Fruit fly (Drosophila melanogaster) whole organism, embryonic: Measurements from ENCODE around the gene CG32369.
A peak's percentile ranks its signal among the peaks of the same experiment; 100 is the strongest.

Source experiments
- ATbp ChIP-seq: fragments of 200-800 bp; sonication (Bioruptor generic); optimal IDR thresholded peaks from 2 replicates; lab custom pipeline; 2017; ENCODE audit warnings: missing biosample characterization, mild to moderate bottlenecking, missing genetic modification characterization, missing genetic modification reagents
- Ada2b ChIP-seq: fragments of 200-800 bp; sonication (Bioruptor generic); IDR thresholded peaks from 2 replicates; pipeline ENCODE4 v1.3.6; 2022; ENCODE audit warnings: missing biosample characterization, missing genetic modification characterization
- B-H2 ChIP-seq: fragments of 200-800 bp; sonication (Bioruptor generic); optimal IDR thresholded peaks from 2 replicates; lab custom pipeline; 2018; ENCODE audit warnings: missing biosample characterization, mild to moderate bottlenecking, missing genetic modification characterization
- Bdp1 ChIP-seq: fragments of 200-800 bp; sonication (Bioruptor generic); optimal IDR thresholded peaks from 3 replicates; lab custom pipeline; 2016; ENCODE audit warnings: missing biosample characterization, missing genetic modification characterization
- Blimp-1 ChIP-seq: fragments of 200-800 bp; sonication (Bioruptor generic); optimal IDR thresholded peaks from 3 replicates; lab custom pipeline; 2018; ENCODE audit warnings: missing biosample characterization, missing genetic modification characterization, mild to moderate bottlenecking, moderate library complexity, missing genetic modification reagents
- CG10959 ChIP-seq: fragments of 200-800 bp; sonication (Bioruptor generic); IDR thresholded peaks from 2 replicates; pipeline ENCODE4 v1.3.6; 2022; ENCODE audit warnings: missing biosample characterization, missing genetic modification characterization
- CG12236 ChIP-seq: fragments of 200-800 bp; sonication (Bioruptor generic); optimal IDR thresholded peaks from 2 replicates; lab custom pipeline; 2016; ENCODE audit warnings: missing biosample characterization, missing genetic modification characterization
- CG14667 ChIP-seq: fragments of 200-800 bp; sonication (Bioruptor generic); IDR thresholded peaks from 2 replicates; pipeline ENCODE4 v1.3.6; 2022; ENCODE audit warnings: missing biosample characterization, missing genetic modification characterization
- CG15269 ChIP-seq: fragments of 200-800 bp; sonication (Bioruptor generic); optimal IDR thresholded peaks from 2 replicates; lab custom pipeline; 2018; ENCODE audit warnings: missing biosample characterization, mild to moderate bottlenecking, missing genetic modification characterization, moderate library complexity
- CG15514 ChIP-seq: fragments of 200-800 bp; sonication (Bioruptor generic); optimal IDR thresholded peaks from 3 replicates; lab custom pipeline; 2017; ENCODE audit warnings: missing biosample characterization, missing genetic modification characterization, mild to moderate bottlenecking, moderate library complexity, missing genetic modification reagents
- CG17612 ChIP-seq: fragments of 200-800 bp; sonication (Bioruptor generic); IDR thresholded peaks from 2 replicates; pipeline ENCODE4 v1.3.6; 2022; ENCODE audit warnings: missing biosample characterization, missing genetic modification characterization
- CG17912 ChIP-seq: fragments of 200-800 bp; sonication (Bioruptor generic); optimal IDR thresholded peaks from 2 replicates; lab custom pipeline; 2018; ENCODE audit warnings: missing biosample characterization, mild to moderate bottlenecking, missing genetic modification characterization
- CG1832 ChIP-seq: fragments of 200-800 bp; sonication (Bioruptor generic); optimal IDR thresholded peaks from 2 replicates; lab custom pipeline; 2017; ENCODE audit warnings: missing biosample characterization, mild to moderate bottlenecking, missing genetic modification characterization, inconsistent platforms
- CG2889 ChIP-seq: fragments of 200-800 bp; sonication (Bioruptor generic); IDR thresholded peaks from 3 replicates; pipeline ENCODE4 v1.3.6; 2022; ENCODE audit warnings: missing biosample characterization, missing genetic modification characterization
- CG30020 ChIP-seq: fragments of 200-800 bp; optimal IDR thresholded peaks from 2 replicates; lab custom pipeline; 2019; ENCODE audit warnings: missing biosample characterization, mild to moderate bottlenecking, missing genetic modification characterization, moderate library complexity
- CG30431 ChIP-seq: fragments of 200-800 bp; sonication (Bioruptor generic); optimal IDR thresholded peaks from 2 replicates; lab custom pipeline; 2017; ENCODE audit warnings: missing biosample characterization, missing genetic modification characterization
- CG4854 ChIP-seq: fragments of 200-800 bp; sonication (Bioruptor generic); optimal IDR thresholded peaks from 2 replicates; lab custom pipeline; 2016; ENCODE audit warnings: missing biosample characterization, missing genetic modification characterization, inconsistent platforms
- CG7556 ChIP-seq: fragments of 200-800 bp; sonication (Bioruptor generic); optimal IDR thresholded peaks from 2 replicates; lab custom pipeline; 2017; ENCODE audit warnings: missing biosample characterization, mild to moderate bottlenecking, missing genetic modification characterization
- CG7928 ChIP-seq: fragments of 200-800 bp; sonication (Bioruptor generic); optimal IDR thresholded peaks from 2 replicates; lab custom pipeline; 2017; ENCODE audit warnings: missing biosample characterization, mild to moderate bottlenecking, missing genetic modification characterization
- CG9609 ChIP-seq: fragments of 200-800 bp; sonication (Bioruptor generic); optimal IDR thresholded peaks from 3 replicates; lab custom pipeline; 2016; ENCODE audit warnings: missing biosample characterization, missing genetic modification characterization
- Dek ChIP-seq: fragments of 200-800 bp; sonication (Bioruptor generic); optimal IDR thresholded peaks from 3 replicates; lab custom pipeline; 2019; ENCODE audit warnings: missing biosample characterization, mild to moderate bottlenecking, missing genetic modification characterization, moderate library complexity
- E2f2 ChIP-seq: fragments of 200-800 bp; sonication (Bioruptor generic); IDR thresholded peaks from 2 replicates; pipeline ENCODE4 v1.3.6; 2022; ENCODE audit warnings: missing biosample characterization, missing genetic modification characterization
- HLH3B ChIP-seq: fragments of 200-800 bp; sonication (Bioruptor generic); IDR thresholded peaks from 2 replicates; pipeline ENCODE4 v1.3.6; 2022; ENCODE audit warnings: missing biosample characterization, missing genetic modification characterization
- Hmx ChIP-seq: fragments of 200-800 bp; sonication (Bioruptor generic); optimal IDR thresholded peaks from 2 replicates; lab custom pipeline; 2016; ENCODE audit warnings: missing biosample characterization, missing genetic modification characterization
- Med ChIP-seq: fragments of 200-800 bp; sonication (Bioruptor generic); peaks from one replicate; lab custom pipeline; 2016; ENCODE audit warnings: missing biosample characterization, missing genetic modification characterization, mild to moderate bottlenecking, inconsistent platforms, moderate library complexity
- Mrtf ChIP-seq: fragments of 200-800 bp; sonication (Bioruptor generic); IDR thresholded peaks from 3 replicates; pipeline ENCODE4 v1.3.6; 2022; ENCODE audit warnings: missing biosample characterization, missing genetic modification characterization
- Optix ChIP-seq: fragments of 200-800 bp; sonication (Bioruptor generic); IDR thresholded peaks from 3 replicates; pipeline ENCODE4 v1.3.6; 2022; ENCODE audit warnings: missing biosample characterization, missing genetic modification characterization
- Ravus ChIP-seq: fragments of 200-800 bp; sonication (Bioruptor generic); IDR thresholded peaks from 2 replicates; pipeline ENCODE4 v1.3.6; 2022; ENCODE audit warnings: missing biosample characterization, missing genetic modification characterization
- Tbp ChIP-seq: fragments of >200 bp; optimal IDR thresholded peaks from 2 replicates; lab custom pipeline; 2018; ENCODE audit warnings: missing biosample characterization, missing genetic modification characterization
- Xrp1 ChIP-seq: fragments of 200-800 bp; sonication (Bioruptor generic); IDR thresholded peaks from 2 replicates; pipeline ENCODE4 v1.3.6; 2022; ENCODE audit warnings: missing biosample characterization, missing genetic modification characterization
- aop ChIP-seq: fragments of 200-800 bp; sonication (Bioruptor generic); IDR thresholded peaks from 2 replicates; pipeline ENCODE4 v1.3.6; 2022; ENCODE audit warnings: missing biosample characterization, missing genetic modification characterization
- az2 ChIP-seq: fragments of 200-800 bp; sonication (Bioruptor generic); optimal IDR thresholded peaks from 3 replicates; lab custom pipeline; 2016; ENCODE audit warnings: missing biosample characterization, missing genetic modification characterization
- bigmax ChIP-seq: fragments of 200-800 bp; sonication (Bioruptor generic); optimal IDR thresholded peaks from 2 replicates; lab custom pipeline; 2018; ENCODE audit warnings: missing biosample characterization, mild to moderate bottlenecking, missing genetic modification characterization
- cg ChIP-seq: fragments of 200-800 bp; sonication (Bioruptor generic); optimal IDR thresholded peaks from 3 replicates; lab custom pipeline; 2019; ENCODE audit warnings: missing biosample characterization, mild to moderate bottlenecking, missing genetic modification characterization, moderate library complexity
- chn ChIP-seq: fragments of 200-800 bp; sonication (Bioruptor generic); optimal IDR thresholded peaks from 2 replicates; lab custom pipeline; 2016; ENCODE audit warnings: missing biosample characterization, missing genetic modification characterization
- ems ChIP-seq: fragments of 200-800 bp; sonication (Bioruptor generic); optimal IDR thresholded peaks from 3 replicates; lab custom pipeline; 2016; ENCODE audit warnings: missing biosample characterization, missing genetic modification characterization
- fd3F ChIP-seq: fragments of 200-800 bp; sonication (Bioruptor generic); optimal IDR thresholded peaks from 2 replicates; lab custom pipeline; 2018; ENCODE audit warnings: missing biosample characterization, mild to moderate bottlenecking, missing genetic modification characterization, moderate library complexity
- gro ChIP-seq: fragments of 200-800 bp; sonication (Bioruptor generic); optimal IDR thresholded peaks from 2 replicates; lab custom pipeline; 2016; ENCODE audit warnings: missing biosample characterization, missing genetic modification characterization
- ind ChIP-seq: fragments of 200-800 bp; sonication (Bioruptor generic); optimal IDR thresholded peaks from 3 replicates; lab custom pipeline; 2016; ENCODE audit warnings: missing biosample characterization, missing genetic modification characterization
- insv ChIP-seq, 2 experiments: fragments of 200-800 bp; sonication (Bioruptor generic); optimal IDR thresholded peaks; 3 replicates each; lab custom pipeline; 2016 to 2018; ENCODE audit warnings: missing biosample characterization in 2 of 2, missing genetic modification characterization in 2 of 2
- knrl ChIP-seq: fragments of 200-800 bp; sonication (Bioruptor generic); IDR thresholded peaks from 3 replicates; pipeline ENCODE4 v1.3.6; 2022; ENCODE audit warnings: missing biosample characterization, missing genetic modification characterization; ENCODE audit not compliant: partially characterized antibody
- lab ChIP-seq: fragments of 200-800 bp; sonication (Bioruptor generic); optimal IDR thresholded peaks from 3 replicates; lab custom pipeline; 2017; ENCODE audit warnings: missing biosample characterization, missing genetic modification characterization, mild to moderate bottlenecking, moderate library complexity, missing genetic modification reagents
- lbe ChIP-seq: fragments of 200-800 bp; sonication (Bioruptor generic); optimal IDR thresholded peaks from 2 replicates; lab custom pipeline; 2016; ENCODE audit warnings: missing biosample characterization, mild to moderate bottlenecking, missing genetic modification characterization
- lilli ChIP-seq: fragments of 200-800 bp; sonication (Bioruptor generic); optimal IDR thresholded peaks from 3 replicates; lab custom pipeline; 2016; ENCODE audit warnings: missing biosample characterization, missing genetic modification characterization
- pum ChIP-seq: fragments of 200-800 bp; sonication (Bioruptor generic); optimal IDR thresholded peaks from 2 replicates; lab custom pipeline; 2016; ENCODE audit warnings: missing biosample characterization, missing genetic modification characterization
- sr ChIP-seq: fragments of 200-800 bp; sonication (Bioruptor generic); IDR thresholded peaks from 3 replicates; pipeline ENCODE4 v1.3.6; 2022; ENCODE audit warnings: missing biosample characterization, missing genetic modification characterization
- stwl ChIP-seq: fragments of 200-800 bp; sonication (Bioruptor generic); optimal IDR thresholded peaks from 3 replicates; lab custom pipeline; 2018; ENCODE audit warnings: missing biosample characterization, mild to moderate bottlenecking, missing genetic modification characterization, moderate library complexity
- tap ChIP-seq: fragments of 200-800 bp; optimal IDR thresholded peaks from 3 replicates; lab custom pipeline; 2019; ENCODE audit warnings: missing biosample characterization, mild to moderate bottlenecking, missing genetic modification characterization, moderate library complexity
- tna ChIP-seq: fragments of 200-800 bp; sonication (Bioruptor generic); IDR thresholded peaks from 2 replicates; pipeline ENCODE4 v1.3.6; 2022; ENCODE audit warnings: missing biosample characterization, missing genetic modification characterization; ENCODE audit not compliant: partially characterized antibody
- trh ChIP-seq: fragments of 200-800 bp; sonication (Bioruptor generic); optimal IDR thresholded peaks from 2 replicates; lab custom pipeline; 2016; ENCODE audit warnings: missing biosample characterization, missing genetic modification characterization
- vvl ChIP-seq: fragments of 200-800 bp; sonication (Bioruptor generic); IDR thresholded peaks from 2 replicates; pipeline ENCODE4 v1.3.6; 2022; ENCODE audit warnings: missing biosample characterization, missing genetic modification characterization
- yki ChIP-seq: fragments of >200 bp; optimal IDR thresholded peaks from 3 replicates; lab custom pipeline; 2018

The CG32369 gene

dm6 chr3L:7782051-7782682, 27.5 kb downstream of the CG32369 start (continued):
- TF ChIP-seq CG2889 (GFP tag; lab: Robert Waterston, UW) (no peak), CG30431 (no peak), lbe (no peak), CG10959 (no peak), CG17912 (GFP tag; lab: Kevin White, UChicago) (no peak), chn (GFP tag; lab: Kevin White, UChicago) (no peak), bigmax (GFP tag; lab: Kevin White, UChicago) (no peak), lab (peak; percentile 73), Ravus (GFP tag; lab: Robert Waterston, UW) (no peak), az2 (no peak), cg (no peak), pum (GFP tag; lab: Kevin White, UChicago) (no peak), E2f2 (GFP tag; lab: Robert Waterston, UW) (no peak), knrl (no peak), lilli (GFP tag; lab: Kevin White, UChicago) (no peak), aop (GFP tag; lab: Robert Waterston, UW) (no peak), CG9609 (GFP tag; lab: Kevin White, UChicago) (no peak), ems (GFP tag; lab: Kevin White, UChicago) (no peak), CG12236 (GFP tag; lab: Kevin White, UChicago) (no peak), ind (GFP tag; lab: Kevin White, UChicago) (no peak), fd3F (GFP tag; lab: Kevin White, UChicago) (peak; percentile 70), CG15514 (GFP tag; lab: Kevin White, UChicago) (no peak), stwl (tag; lab: Kevin White, UChicago) (no peak), Ada2b (GFP tag; lab: Robert Waterston, UW) (no peak), B-H2 (GFP tag; lab: Kevin White, UChicago) (no peak), CG30020 (tag; lab: Kevin White, UChicago) (no peak), CG17612 (no peak), Optix (GFP tag; lab: Robert Waterston, UW) (no peak), CG1832 (GFP tag; lab: Kevin White, UChicago) (no peak), yki (lab: Kevin White, UChicago) (no peak), tna (GFP tag; lab: Robert Waterston, UW) (no peak), CG7556 (no peak), Tbp (no peak), Bdp1 (GFP tag; lab: Kevin White, UChicago) (no peak), gro (GFP tag; lab: Kevin White, UChicago) (no peak), Xrp1 (peak; percentile 50), Hmx (GFP tag; lab: Kevin White, UChicago) (no peak), Dek (tag; lab: Kevin White, UChicago) (peak; percentile 16), CG14667 (GFP tag; lab: Robert Waterston, UW) (no peak), sr (GFP tag; lab: Robert Waterston, UW) (no peak), Mrtf (no peak), CG7928 (no peak), trh (peak; percentile 2), ATbp (GFP tag; lab: Kevin White, UChicago) (peak; percentile 40), CG4854 (GFP tag; lab: Kevin White, UChicago) (no peak), HLH3B (GFP tag; lab: Robert Waterston, UW) (peak; percentile 36; the same call in 1 of the 2 replicates), CG15269 (tag; lab: Kevin White, UChicago) (peak; percentile 64), insv (GFP tag; optimal IDR thresholded peaks at IDR 0.05; lab: Kevin White, UChicago) (no peak), Blimp-1 (GFP tag; lab: Kevin White, UChicago) (peak; percentile 0), vvl (GFP tag; lab: Robert Waterston, UW) (no peak), tap (tag; lab: Kevin White, UChicago) (no peak), Med (GFP tag; lab: Kevin White, UChicago) (peak; percentile 86)
